Fruit fly (Drosophila melanogaster): ENCODE results near the gene mus81.

DNA sequence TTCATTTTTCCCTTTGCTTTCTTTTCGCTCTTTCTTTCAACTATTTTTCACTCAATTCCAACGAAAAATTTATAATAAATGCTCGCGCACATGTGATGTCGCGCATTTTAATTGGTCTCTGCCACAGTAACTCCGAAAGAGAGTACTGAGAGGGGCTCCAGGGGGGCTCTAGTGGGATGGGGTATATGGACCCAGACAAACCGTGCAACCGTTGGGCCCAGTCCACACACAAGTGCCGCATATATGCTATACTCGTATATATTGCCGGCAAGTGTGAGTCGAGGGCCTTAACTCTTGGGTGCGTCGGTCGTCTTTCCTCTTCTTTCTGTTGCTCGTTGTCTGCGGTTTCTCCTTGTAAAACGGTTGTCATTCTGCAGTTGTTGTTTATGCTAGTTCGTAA lies 42.5 kb upstream of the mus81 start:
- TF ChIP-seq HLH3B (GFP tag; IDR thresholded peaks at IDR 0.05) (no peak), CG11247 (GFP tag; IDR thresholded peaks at IDR 0.05) (no peak), dpn (GFP tag; optimal IDR thresholded peaks at IDR 0.05) (no peak), Doc2 (GFP tag; IDR thresholded peaks at IDR 0.05) (no peak), toy (GFP tag; IDR thresholded peaks at IDR 0.05) (no peak), TFAM (GFP tag; optimal IDR thresholded peaks at IDR 0.05) (no peak), Spps (tag; optimal IDR thresholded peaks at IDR 0.05) (no peak), Stat92E (GFP tag; optimal IDR thresholded peaks at IDR 0.05) (no peak), CTCF (GFP tag; optimal IDR thresholded peaks at IDR 0.05) (no peak)
